Worm (Caenorhabditis elegans): Measurements from ENCODE around the gene B0457.6.

Gene B0457.6

ce11 chrII:8896541-8896940 lies 25.7 kb upstream of the B0457.6 start, which contains the start of gene lat-1:
Gene lat-1 (plus strand): TSS chrII:8896841.
- TF ChIP-seq ceh-36 (tag; optimal IDR thresholded peaks at IDR 0.05) (no peak), pes-1 (GFP tag; IDR thresholded peaks at IDR 0.05) (no peak)

DNA sequence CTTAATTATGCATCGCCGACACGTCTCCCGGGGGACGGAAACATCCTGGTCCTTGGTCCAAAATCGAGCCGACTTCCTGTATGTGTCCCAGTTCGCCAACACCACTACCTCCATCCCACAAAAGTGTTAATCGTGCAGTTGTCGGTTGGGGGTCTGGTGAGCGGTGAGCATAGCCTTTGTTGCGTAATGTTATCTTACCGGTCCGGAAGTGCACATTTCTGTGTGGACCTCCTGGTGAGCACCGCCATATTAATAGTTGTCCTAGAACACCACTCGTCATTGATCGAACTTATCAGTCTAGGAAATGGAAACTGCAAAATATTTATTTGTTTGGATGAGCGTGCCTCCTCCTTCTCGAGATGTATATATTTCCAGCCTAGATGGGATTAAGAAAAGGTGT lies 25.0 kb upstream of the B0457.6 start:
- TF ChIP-seq ets-7 (tag; optimal IDR thresholded peaks at IDR 0.05) (peak; percentile 64), hmbx-1 (tag; optimal IDR thresholded peaks at IDR 0.05) (no peak)

DNA sequence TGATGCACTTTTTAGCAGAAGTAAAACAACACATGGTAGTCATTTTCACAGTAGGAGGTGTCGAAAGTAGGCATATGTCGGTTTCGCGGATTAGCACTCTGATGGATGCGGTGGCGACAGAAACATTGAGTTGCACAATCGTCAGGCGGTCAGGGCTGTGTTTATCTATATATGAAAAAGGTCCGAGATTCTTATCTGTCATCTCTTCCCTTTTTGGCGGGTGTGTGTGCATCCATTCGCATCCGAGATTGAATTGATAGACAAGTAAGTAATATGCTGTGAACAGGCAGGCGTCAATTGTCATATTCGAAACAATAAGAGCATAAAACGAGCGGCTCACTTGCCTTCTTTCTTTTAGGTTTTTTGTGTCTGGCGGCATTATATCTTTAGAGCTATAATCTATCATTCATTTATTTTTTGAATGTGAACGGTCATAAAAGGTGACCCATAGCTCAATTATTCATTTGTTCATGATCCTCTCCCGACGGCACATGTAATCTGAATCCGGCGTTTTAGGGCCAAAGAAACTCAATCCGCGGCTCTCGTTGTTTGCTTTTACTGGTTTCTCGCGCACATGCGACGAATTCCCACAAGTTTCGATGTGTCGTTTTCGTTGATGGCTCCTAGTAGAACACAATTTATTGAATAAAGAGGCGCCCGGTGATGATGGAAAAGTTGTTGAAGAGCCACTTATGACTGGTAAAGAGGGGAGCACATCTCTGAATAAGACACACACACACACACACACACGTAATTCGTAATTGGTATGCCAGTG lies 23.5 kb upstream of the B0457.6 start:
- TF ChIP-seq hnd-1 (tag; optimal IDR thresholded peaks at IDR 0.05) (no peak), scrt-1 (GFP tag; IDR thresholded peaks at IDR 0.05) (no peak), aly-1 (tag; optimal IDR thresholded peaks at IDR 0.05) (no peak), ceh-36 (tag; optimal IDR thresholded peaks at IDR 0.05) (no peak), F13C5.2 (tag; optimal IDR thresholded peaks at IDR 0.05) (no peak), ama-1 (optimal IDR thresholded peaks at IDR 0.05) (no peak), ceh-13 (GFP tag; optimal IDR thresholded peaks at IDR 0.05) (no peak), tbx-37 (GFP tag; conservative IDR thresholded peaks at IDR 0.05) (no peak), ets-7 (tag; optimal IDR thresholded peaks at IDR 0.05) (no peak), hmbx-1 (tag; optimal IDR thresholded peaks at IDR 0.05) (no peak), tbx-11 (GFP tag; IDR thresholded peaks at IDR 0.05) (no peak), pes-1 (GFP tag; IDR thresholded peaks at IDR 0.05) (no peak), sea-1 (GFP tag; conservative IDR thresholded peaks at IDR 0.05) (no peak), hmg-4 (GFP tag; optimal IDR thresholded peaks at IDR 0.05) (no peak), B0310.2 (tag; optimal IDR thresholded peaks at IDR 0.05) (no peak), tra-4 (tag; optimal IDR thresholded peaks at IDR 0.05) (no peak), flt-1 (GFP tag; IDR thresholded peaks at IDR 0.05) (no peak)

ce11 chrII:8899357-8899748 lies 22.9 kb upstream of the B0457.6 start:
- TF ChIP-seq tra-4 (tag; optimal IDR thresholded peaks at IDR 0.05) (no peak), ceh-36 (tag; optimal IDR thresholded peaks at IDR 0.05) (no peak), flt-1 (GFP tag; IDR thresholded peaks at IDR 0.05) (no peak), ets-7 (tag; optimal IDR thresholded peaks at IDR 0.05) (no peak), tbx-37 (GFP tag; conservative IDR thresholded peaks at IDR 0.05) (no peak), pes-1 (GFP tag; IDR thresholded peaks at IDR 0.05) (no peak), hmg-4 (GFP tag; optimal IDR thresholded peaks at IDR 0.05) (no peak), hmbx-1 (tag; optimal IDR thresholded peaks at IDR 0.05) (no peak), hnd-1 (tag; optimal IDR thresholded peaks at IDR 0.05) (no peak), scrt-1 (GFP tag; IDR thresholded peaks at IDR 0.05) (no peak), ceh-13 (GFP tag; optimal IDR thresholded peaks at IDR 0.05) (no peak), aly-1 (tag; optimal IDR thresholded peaks at IDR 0.05) (no peak), tbx-11 (GFP tag; IDR thresholded peaks at IDR 0.05) (no peak), F13C5.2 (tag; optimal IDR thresholded peaks at IDR 0.05) (no peak), ama-1 (optimal IDR thresholded peaks at IDR 0.05) (no peak), B0310.2 (tag; optimal IDR thresholded peaks at IDR 0.05) (no peak), sea-1 (GFP tag; conservative IDR thresholded peaks at IDR 0.05) (no peak)

DNA sequence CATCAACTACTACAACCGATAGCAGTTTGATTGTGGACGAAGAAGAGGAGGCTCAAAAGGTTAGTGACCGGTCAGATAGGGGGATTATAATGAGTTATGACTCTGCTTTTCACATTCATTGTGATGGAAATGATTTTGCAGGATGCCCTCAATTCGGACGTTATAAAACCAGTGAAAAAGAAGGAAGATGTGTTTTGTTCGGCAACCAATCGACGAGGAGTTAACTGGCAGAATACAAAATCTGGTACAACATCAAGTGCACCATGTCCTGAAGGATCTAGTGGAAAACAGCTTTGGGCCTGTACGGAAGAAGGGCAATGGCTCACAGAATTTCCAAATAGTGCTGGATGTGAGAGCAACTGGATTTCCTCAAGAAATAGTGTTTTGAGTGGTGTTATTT lies 18.4 kb upstream of the B0457.6 start:
- TF ChIP-seq B0310.2 (tag; optimal IDR thresholded peaks at IDR 0.05) (no peak), ama-1 (optimal IDR thresholded peaks at IDR 0.05) (no peak), hnd-1 (tag; optimal IDR thresholded peaks at IDR 0.05) (no peak), F13C5.2 (tag; optimal IDR thresholded peaks at IDR 0.05) (no peak), aly-1 (tag; optimal IDR thresholded peaks at IDR 0.05) (no peak), scrt-1 (GFP tag; IDR thresholded peaks at IDR 0.05) (no peak), hmg-4 (GFP tag; optimal IDR thresholded peaks at IDR 0.05) (no peak), ceh-36 (tag; optimal IDR thresholded peaks at IDR 0.05) (no peak), ets-7 (tag; optimal IDR thresholded peaks at IDR 0.05) (no peak), tbx-11 (GFP tag; IDR thresholded peaks at IDR 0.05) (no peak), flt-1 (GFP tag; IDR thresholded peaks at IDR 0.05) (no peak), ceh-13 (GFP tag; optimal IDR thresholded peaks at IDR 0.05) (no peak), tra-4 (tag; optimal IDR thresholded peaks at IDR 0.05) (no peak), hmbx-1 (tag; optimal IDR thresholded peaks at IDR 0.05) (no peak), tbx-37 (GFP tag; conservative IDR thresholded peaks at IDR 0.05) (no peak), sea-1 (GFP tag; conservative IDR thresholded peaks at IDR 0.05) (no peak), pes-1 (GFP tag; IDR thresholded peaks at IDR 0.05) (no peak)

DNA sequence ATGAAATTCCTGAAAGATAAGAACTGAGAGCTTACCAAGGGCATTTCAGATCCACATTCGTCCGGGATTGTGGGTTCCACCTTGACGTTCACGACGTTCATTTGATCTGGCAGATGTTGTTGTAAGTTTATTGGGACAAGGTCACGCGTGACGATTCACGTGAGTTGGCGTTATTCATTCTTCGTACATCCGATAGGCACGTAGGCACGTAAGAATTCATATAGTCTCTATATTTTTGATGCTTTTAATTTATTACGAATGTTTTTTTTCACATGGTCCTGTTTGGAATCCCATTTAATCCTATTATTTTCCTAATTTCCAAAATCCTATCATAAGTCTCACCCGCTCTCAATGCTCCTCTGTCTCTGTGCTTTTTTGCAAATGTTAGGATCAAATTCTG lies 10.3 kb upstream of the B0457.6 start, which contains the start of gene B0457.4:
TSS of gene B0457.4 (minus strand) at position 101 of the 400 bp plus-strand sequence.
- TF ChIP-seq scrt-1 (GFP tag; IDR thresholded peaks at IDR 0.05) (no peak), ceh-36 (tag; optimal IDR thresholded peaks at IDR 0.05) (no peak), ets-7 (tag; optimal IDR thresholded peaks at IDR 0.05) (no peak), hmg-4 (GFP tag; optimal IDR thresholded peaks at IDR 0.05) (no peak), F13C5.2 (tag; optimal IDR thresholded peaks at IDR 0.05) (no peak), ama-1 (optimal IDR thresholded peaks at IDR 0.05) (no peak)

- no peak for TF ChIP-seq ceh-13 (GFP tag; optimal IDR thresholded peaks at IDR 0.05)
- no peak for TF ChIP-seq F13C5.2 (tag; optimal IDR thresholded peaks at IDR 0.05)
- TF ChIP-seq hnd-1 (tag; optimal IDR thresholded peaks at IDR 0.05) = no peak
- no peak for TF ChIP-seq scrt-1 (GFP tag; IDR thresholded peaks at IDR 0.05)
- no peak for TF ChIP-seq flt-1 (GFP tag; IDR thresholded peaks at IDR 0.05)
- TF ChIP-seq B0310.2 (tag; optimal IDR thresholded peaks at IDR 0.05) = no peak
- TF ChIP-seq tbx-11 (GFP tag; IDR thresholded peaks at IDR 0.05) = no peak
- no peak for TF ChIP-seq hmbx-1 (tag; optimal IDR thresholded peaks at IDR 0.05)
- no peak for TF ChIP-seq pes-1 (GFP tag; IDR thresholded peaks at IDR 0.05)
- no peak for TF ChIP-seq sea-1 (GFP tag; conservative IDR thresholded peaks at IDR 0.05)
- no peak for TF ChIP-seq tbx-37 (GFP tag; conservative IDR thresholded peaks at IDR 0.05)
- no peak for TF ChIP-seq ceh-36 (tag; optimal IDR thresholded peaks at IDR 0.05)
- TF ChIP-seq tra-4 (tag; optimal IDR thresholded peaks at IDR 0.05) = no peak
- no peak for TF ChIP-seq ama-1 (optimal IDR thresholded peaks at IDR 0.05)
These were observed 9.7 kb upstream of the B0457.6 start for ce11 chrII:8912523-8913017.
